Worm (Caenorhabditis elegans): ENCODE data around the gene cest-35.2.

DNA sequence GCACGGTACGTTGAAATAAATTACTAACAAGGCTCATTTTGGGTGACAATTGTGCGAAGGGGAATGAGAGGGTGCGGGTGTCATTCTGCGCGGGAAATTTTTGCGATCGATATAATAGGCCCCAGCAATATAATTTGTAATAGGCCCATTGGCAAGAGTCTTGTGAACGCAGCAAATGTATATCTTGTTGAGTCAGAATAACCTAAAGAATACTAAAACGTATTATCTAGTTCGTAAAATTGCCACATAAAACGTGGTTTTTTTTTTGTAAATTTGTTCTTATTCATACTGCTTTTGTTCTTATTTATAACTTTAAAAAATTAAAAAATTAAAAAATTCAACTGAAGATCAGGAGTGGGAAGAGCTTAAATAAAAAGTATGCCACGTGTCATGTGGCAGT lies 2.4 kb upstream of the cest-35.2 start, which contains the start of gene C52A10.3:
- TF ChIP-seq mab-5 (tag; optimal IDR thresholded peaks at IDR 0.05) (no peak), pha-4 (tag; optimal IDR thresholded peaks at IDR 0.05) (no peak)

All from whole organism, mixed stage, embryonic.